Fruit fly (Drosophila melanogaster) whole organism, embryonic: ENCODE data around the gene CG9682.

Experiments used
- Atf-2 ChIP-seq: fragments of 200-800 bp; sonication (Bioruptor generic); optimal IDR thresholded peaks from 2 replicates; lab custom pipeline; 2016; ENCODE audit warnings: missing biosample characterization, missing genetic modification characterization
- Bdp1 ChIP-seq: fragments of 200-800 bp; sonication (Bioruptor generic); optimal IDR thresholded peaks from 3 replicates; lab custom pipeline; 2016; ENCODE audit warnings: missing biosample characterization, missing genetic modification characterization
- CG12942 ChIP-seq: fragments of 200-800 bp; sonication (Bioruptor generic); optimal IDR thresholded peaks from 3 replicates; lab custom pipeline; 2016; ENCODE audit warnings: missing biosample characterization, missing genetic modification characterization
- CG17385 ChIP-seq: fragments of 200-800 bp; sonication (Bioruptor generic); optimal IDR thresholded peaks from 3 replicates; lab custom pipeline; 2018; ENCODE audit warnings: missing biosample characterization, mild to moderate bottlenecking, missing genetic modification characterization
- CG31224 ChIP-seq: fragments of 200-800 bp; sonication (Bioruptor generic); IDR thresholded peaks from 2 replicates; pipeline ENCODE4 v1.3.6; 2022; ENCODE audit warnings: missing biosample characterization, missing genetic modification characterization
- CG3838 ChIP-seq: fragments of 200-800 bp; sonication (Bioruptor generic); optimal IDR thresholded peaks from 3 replicates; lab custom pipeline; 2016; ENCODE audit warnings: missing biosample characterization, missing genetic modification characterization
- CG4730 ChIP-seq: fragments of 200-800 bp; sonication (Bioruptor generic); IDR thresholded peaks from 2 replicates; pipeline ENCODE4 v1.3.6; 2022; ENCODE audit warnings: missing biosample characterization, missing genetic modification characterization
- CG6791 ChIP-seq: fragments of 200-800 bp; sonication (Bioruptor generic); IDR thresholded peaks from 3 replicates; pipeline ENCODE4 v1.3.6; 2022; ENCODE audit warnings: missing biosample characterization, missing genetic modification characterization; ENCODE audit not compliant: partially characterized antibody
- CG6813 ChIP-seq: fragments of 200-800 bp; sonication (Bioruptor generic); optimal IDR thresholded peaks from 2 replicates; lab custom pipeline; 2017; ENCODE audit warnings: missing biosample characterization, missing genetic modification characterization, mild to moderate bottlenecking, moderate library complexity, missing genetic modification reagents
- CG7928 ChIP-seq: fragments of 200-800 bp; sonication (Bioruptor generic); optimal IDR thresholded peaks from 2 replicates; lab custom pipeline; 2017; ENCODE audit warnings: missing biosample characterization, mild to moderate bottlenecking, missing genetic modification characterization
- CG8281 ChIP-seq: fragments of 200-800 bp; sonication (Bioruptor generic); optimal IDR thresholded peaks from 2 replicates; lab custom pipeline; 2018; ENCODE audit warnings: missing biosample characterization, mild to moderate bottlenecking, missing genetic modification characterization, moderate library complexity
- CG8388 ChIP-seq: fragments of 200-800 bp; sonication (Bioruptor generic); optimal IDR thresholded peaks from 2 replicates; lab custom pipeline; 2019; ENCODE audit warnings: missing biosample characterization, mild to moderate bottlenecking, missing genetic modification characterization, moderate library complexity
- CG9437 ChIP-seq: fragments of 200-800 bp; sonication (Bioruptor generic); optimal IDR thresholded peaks from 2 replicates; lab custom pipeline; 2018; ENCODE audit warnings: missing biosample characterization, mild to moderate bottlenecking, missing genetic modification characterization
- CG9876 ChIP-seq: fragments of 200-800 bp; sonication (Bioruptor generic); optimal IDR thresholded peaks from 2 replicates; lab custom pipeline; 2016; ENCODE audit warnings: missing biosample characterization, missing genetic modification characterization
- CG9932 ChIP-seq: fragments of 200-800 bp; sonication (Bioruptor generic); IDR thresholded peaks from 2 replicates; pipeline ENCODE4 v1.3.6; 2022; ENCODE audit warnings: missing biosample characterization, missing genetic modification characterization
- D19A ChIP-seq: fragments of 200-800 bp; optimal IDR thresholded peaks from 3 replicates; lab custom pipeline; 2019; ENCODE audit warnings: missing biosample characterization, mild to moderate bottlenecking, missing genetic modification characterization, moderate library complexity
- Doc2 ChIP-seq: fragments of 200-800 bp; sonication (Bioruptor generic); IDR thresholded peaks from 2 replicates; pipeline ENCODE4 v1.3.6; 2022; ENCODE audit warnings: missing biosample characterization, missing genetic modification characterization
- Gsc ChIP-seq: fragments of 200-800 bp; sonication (Bioruptor generic); IDR thresholded peaks from 2 replicates; pipeline ENCODE4 v1.3.6; 2022; ENCODE audit warnings: missing biosample characterization, missing genetic modification characterization
- Gug ChIP-seq: fragments of 200-800 bp; sonication (Bioruptor generic); IDR thresholded peaks from 4 replicates; pipeline ENCODE4 v1.3.6; 2022; ENCODE audit warnings: missing biosample characterization, missing genetic modification characterization
- HLHmδ ChIP-seq: fragments of 200-800 bp; sonication (Bioruptor generic); optimal IDR thresholded peaks from 2 replicates; lab custom pipeline; 2018; ENCODE audit warnings: missing biosample characterization, mild to moderate bottlenecking, missing genetic modification characterization, moderate library complexity
- HmgD ChIP-seq: fragments of 200-800 bp; sonication (Bioruptor generic); optimal IDR thresholded peaks from 3 replicates; lab custom pipeline; 2016; ENCODE audit warnings: missing biosample characterization, missing genetic modification characterization
- Hr78 ChIP-seq, 2 experiments: fragments of 200-800 bp in 1 of 2; fragments of >200 bp in 1 of 2; sonication (Bioruptor generic) in 1 of 2; optimal IDR thresholded peaks; 2 replicates each; lab custom pipeline; 2017 to 2019; ENCODE audit warnings: missing biosample characterization in 2 of 2, missing genetic modification characterization in 2 of 2, mild to moderate bottlenecking in 1 of 2, moderate library complexity in 1 of 2
- Lim3 ChIP-seq: fragments of 200-800 bp; sonication (Bioruptor generic); IDR thresholded peaks from 2 replicates; pipeline ENCODE4 v1.3.6; 2022; ENCODE audit warnings: missing biosample characterization, missing genetic modification characterization
- MBD-R2 ChIP-seq: fragments of 200-800 bp; sonication (Bioruptor generic); IDR thresholded peaks from 2 replicates; pipeline ENCODE4 v1.3.6; 2022; ENCODE audit warnings: missing biosample characterization, missing genetic modification characterization
- MESR4 ChIP-seq: fragments of 200-800 bp; sonication (Bioruptor generic); optimal IDR thresholded peaks from 2 replicates; lab custom pipeline; 2018; ENCODE audit warnings: missing biosample characterization, mild to moderate bottlenecking, missing genetic modification characterization, moderate library complexity
- Myb ChIP-seq: fragments of 200-800 bp; sonication (Bioruptor generic); optimal IDR thresholded peaks from 2 replicates; lab custom pipeline; 2016; ENCODE audit warnings: missing biosample characterization, missing genetic modification characterization
- PHDP ChIP-seq: fragments of 200-800 bp; sonication (Bioruptor generic); optimal IDR thresholded peaks from 3 replicates; lab custom pipeline; 2018; ENCODE audit warnings: missing biosample characterization, mild to moderate bottlenecking, missing genetic modification characterization, moderate library complexity
- Spps ChIP-seq: fragments of 200-800 bp; sonication (Bioruptor generic); optimal IDR thresholded peaks from 2 replicates; lab custom pipeline; 2018; ENCODE audit warnings: missing biosample characterization, mild to moderate bottlenecking, missing genetic modification characterization
- Ssrp ChIP-seq: fragments of 200-800 bp; sonication (Bioruptor generic); optimal IDR thresholded peaks from 2 replicates; lab custom pipeline; 2018; ENCODE audit warnings: missing biosample characterization, mild to moderate bottlenecking, missing genetic modification characterization, moderate library complexity
- Usf ChIP-seq: fragments of 200-800 bp; sonication (Bioruptor generic); optimal IDR thresholded peaks from 2 replicates; lab custom pipeline; 2017; ENCODE audit warnings: missing genotype, missing biosample characterization, missing genetic modification characterization
- Xbp1 ChIP-seq: fragments of 200-800 bp; sonication (Bioruptor generic); optimal IDR thresholded peaks from 3 replicates; lab custom pipeline; 2016; ENCODE audit warnings: missing biosample characterization, mild to moderate bottlenecking, missing genetic modification characterization
- YL-1 ChIP-seq: fragments of 200-800 bp; sonication (Bioruptor generic); optimal IDR thresholded peaks from 3 replicates; lab custom pipeline; 2017; ENCODE audit warnings: missing biosample characterization, mild to moderate bottlenecking, missing genetic modification characterization
- ash1 ChIP-seq: fragments of 200-800 bp; sonication (Bioruptor generic); optimal IDR thresholded peaks from 2 replicates; lab custom pipeline; 2018; ENCODE audit warnings: missing biosample characterization, mild to moderate bottlenecking, missing genetic modification characterization
- ci ChIP-seq: fragments of 200-800 bp; sonication (Bioruptor generic); IDR thresholded peaks from 3 replicates; pipeline ENCODE4 v1.3.6; 2022; ENCODE audit warnings: missing biosample characterization, missing genetic modification characterization
- crc ChIP-seq: fragments of 200-800 bp; sonication (Bioruptor generic); optimal IDR thresholded peaks from 2 replicates; lab custom pipeline; 2016; ENCODE audit warnings: missing biosample characterization, missing genetic modification characterization
- ewg ChIP-seq: fragments of 200-800 bp; sonication (Bioruptor generic); optimal IDR thresholded peaks from 3 replicates; lab custom pipeline; 2017; ENCODE audit warnings: mild to moderate bottlenecking, missing biosample characterization, missing genetic modification reagents, missing genetic modification characterization
- gcm ChIP-seq: fragments of 200-800 bp; sonication (Bioruptor generic); optimal IDR thresholded peaks from 2 replicates; lab custom pipeline; 2019; ENCODE audit warnings: missing biosample characterization, mild to moderate bottlenecking, missing genetic modification characterization, moderate library complexity
- grau ChIP-seq: fragments of 200-800 bp; optimal IDR thresholded peaks from 3 replicates; lab custom pipeline; 2019; ENCODE audit warnings: missing biosample characterization, mild to moderate bottlenecking, missing genetic modification characterization, moderate library complexity
- hbn ChIP-seq: fragments of 200-800 bp; sonication (Bioruptor generic); IDR thresholded peaks from 2 replicates; pipeline ENCODE4 v1.3.6; 2022; ENCODE audit warnings: missing biosample characterization, missing genetic modification characterization; ENCODE audit not compliant: partially characterized antibody
- hth ChIP-seq: fragments of >200 bp; optimal IDR thresholded peaks from 2 replicates; lab custom pipeline; 2017; ENCODE audit warnings: inconsistent platforms
- knrl ChIP-seq: fragments of 200-800 bp; sonication (Bioruptor generic); IDR thresholded peaks from 3 replicates; pipeline ENCODE4 v1.3.6; 2022; ENCODE audit warnings: missing biosample characterization, missing genetic modification characterization; ENCODE audit not compliant: partially characterized antibody
- lmd ChIP-seq: fragments of 200-800 bp; sonication (Bioruptor generic); IDR thresholded peaks from 2 replicates; pipeline ENCODE4 v1.3.6; 2022; ENCODE audit warnings: missing biosample characterization, missing genetic modification characterization
- otp ChIP-seq: fragments of 200-800 bp; sonication (Bioruptor generic); IDR thresholded peaks from 3 replicates; pipeline ENCODE4, ENCODE4 v1.3.6; 2022; ENCODE audit warnings: missing biosample characterization, missing genetic modification characterization
- pnt ChIP-seq: fragments of 200-800 bp; sonication (Bioruptor generic); optimal IDR thresholded peaks from 3 replicates; lab custom pipeline; 2016; ENCODE audit warnings: missing biosample characterization, missing genetic modification characterization
- sens-2 ChIP-seq: fragments of 200-800 bp; sonication (Bioruptor generic); IDR thresholded peaks from 2 replicates; pipeline ENCODE4 v1.3.6; 2022; ENCODE audit warnings: missing biosample characterization, missing genetic modification characterization
- slou ChIP-seq: fragments of 200-800 bp; sonication (Bioruptor generic); optimal IDR thresholded peaks from 3 replicates; lab custom pipeline; 2016; ENCODE audit warnings: missing biosample characterization, missing genetic modification characterization
- tup ChIP-seq: fragments of 200-800 bp; sonication (Bioruptor generic); optimal IDR thresholded peaks from 2 replicates; lab custom pipeline; 2016; ENCODE audit warnings: missing biosample characterization, mild to moderate bottlenecking, missing genetic modification characterization, moderate library complexity
- vnd ChIP-seq: fragments of 200-800 bp; sonication (Bioruptor generic); IDR thresholded peaks from 3 replicates; pipeline ENCODE4 v1.3.6; 2022; ENCODE audit warnings: missing biosample characterization, missing genetic modification characterization; ENCODE audit not compliant: partially characterized antibody
- wor ChIP-seq: fragments of 200-800 bp; sonication (Bioruptor generic); IDR thresholded peaks from 2 replicates; pipeline ENCODE4 v1.3.6; 2022; ENCODE audit warnings: missing biosample characterization, missing genetic modification characterization

Gene CG9682

DNA sequence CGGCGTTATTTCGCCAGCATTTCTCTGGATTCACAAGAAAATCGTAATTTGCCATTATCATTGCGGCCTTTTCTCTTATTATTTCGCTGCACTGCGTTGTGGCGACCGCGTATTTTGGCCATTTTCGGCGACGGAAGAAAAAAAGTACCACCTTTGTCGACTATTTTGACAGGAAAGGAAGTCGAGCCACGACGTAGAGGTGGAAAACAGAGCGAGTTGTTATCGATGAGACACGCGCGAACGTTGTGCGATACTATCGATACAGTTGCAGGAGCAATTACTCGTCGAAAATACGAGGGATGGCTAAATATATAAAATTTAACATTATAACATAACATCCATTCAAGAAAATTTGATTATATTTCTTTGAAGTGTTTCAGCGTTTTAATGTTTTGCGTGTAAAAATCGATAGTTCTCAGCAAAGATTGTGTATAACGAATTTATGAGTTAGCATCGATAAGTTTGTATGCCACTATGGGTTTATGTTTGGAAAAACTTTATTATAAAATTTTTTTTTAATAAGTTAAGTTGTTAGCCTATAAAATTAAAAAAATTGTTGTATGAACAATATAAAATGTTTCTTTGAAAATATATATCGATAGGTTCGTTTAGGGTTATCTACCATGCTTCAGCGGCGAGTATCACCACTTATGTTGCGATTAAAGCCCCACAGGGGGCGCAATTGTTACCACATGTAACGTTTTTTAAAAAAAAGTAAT lies 41.8 kb upstream of the CG9682 start, which contains the start of gene RpS7 (continued):
- no peak for TF ChIP-seq tup (GFP tag; lab: Kevin White, UChicago)
- peak; percentile 31 for TF ChIP-seq D19A (tag; lab: Kevin White, UChicago)
- peak; percentile 89 for TF ChIP-seq hbn
- peak; percentile 83 for TF ChIP-seq CG17385 (GFP tag; lab: Kevin White, UChicago)
- TF ChIP-seq Usf (GFP tag; lab: Kevin White, UChicago), result peak; percentile 37
- peak; percentile 25; the same call in 1 of the 2 replicates for TF ChIP-seq MBD-R2 (GFP tag; lab: Robert Waterston, UW)
- peak; percentile 37 for TF ChIP-seq Xbp1 (GFP tag; lab: Kevin White, UChicago)
- no peak for TF ChIP-seq pnt (GFP tag; lab: Kevin White, UChicago)
- no peak for TF ChIP-seq hth (lab: Kevin White, UChicago)
- TF ChIP-seq MESR4 (GFP tag; lab: Kevin White, UChicago), result peak; percentile 97
- TF ChIP-seq crc (GFP tag; lab: Kevin White, UChicago), result peak; percentile 30
- TF ChIP-seq PHDP (tag; lab: Kevin White, UChicago), result peak; percentile 75
- peak; percentile 99 for TF ChIP-seq vnd (GFP tag; lab: Robert Waterston, UW)
- TF ChIP-seq CG8388 (GFP tag; lab: Kevin White, UChicago), result peak; percentile 86
- peak; percentile 42 for TF ChIP-seq ash1
- TF ChIP-seq otp (GFP tag; lab: Robert Waterston, UW), result peak; percentile 83; the same call in 2 of the 3 replicates
- TF ChIP-seq CG9932 (GFP tag; lab: Robert Waterston, UW), result peak; percentile 86
- peak; percentile 96 for TF ChIP-seq HLHmδ (GFP tag; lab: Kevin White, UChicago)
- peak; percentile 81 for TF ChIP-seq CG6813 (GFP tag; lab: Kevin White, UChicago)
- TF ChIP-seq CG7928 (GFP tag; lab: Kevin White, UChicago), result no peak
- TF ChIP-seq slou (GFP tag; lab: Kevin White, UChicago), result peak; percentile 23
- no peak for TF ChIP-seq Ssrp (tag; lab: Kevin White, UChicago)
- TF ChIP-seq Atf-2 (GFP tag; lab: Kevin White, UChicago), result peak; percentile 7
- peak; percentile 93 for TF ChIP-seq ci (GFP tag; lab: Robert Waterston, UW)
- peak; percentile 1 for TF ChIP-seq ewg (GFP tag; lab: Kevin White, UChicago)
- peak; percentile 52 for TF ChIP-seq grau (tag; lab: Kevin White, UChicago)
- TF ChIP-seq CG3838, result peak; percentile 1
- peak; percentile 99 for TF ChIP-seq knrl (GFP tag; lab: Robert Waterston, UW)
- TF ChIP-seq Gsc (GFP tag; lab: Robert Waterston, UW), result no peak
- peak; percentile 72; the same call in 3 of the 4 replicates for TF ChIP-seq Gug (GFP tag; lab: Robert Waterston, UW)
- peak; percentile 81 for TF ChIP-seq sens-2 (GFP tag; lab: Robert Waterston, UW)
- no peak for TF ChIP-seq HmgD
- TF ChIP-seq gcm (GFP tag; lab: Kevin White, UChicago), result peak; percentile 74
- TF ChIP-seq YL-1, result peak; percentile 83
- TF ChIP-seq Hr78 (GFP tag; optimal IDR thresholded peaks at IDR 0.05; lab: Kevin White, UChicago), result peak in 1 of 2 experiments; percentile 12
- TF ChIP-seq Lim3 (GFP tag; lab: Robert Waterston, UW), result no peak
- TF ChIP-seq Spps (tag; lab: Kevin White, UChicago), result peak; percentile 52
- no peak for TF ChIP-seq Doc2
- TF ChIP-seq CG9876, result peak; percentile 38
- peak; percentile 94 for TF ChIP-seq CG6791 (GFP tag; lab: Robert Waterston, UW)
- peak; percentile 79 for TF ChIP-seq CG9437 (GFP tag; lab: Kevin White, UChicago)
- TF ChIP-seq Bdp1, result peak; percentile 53
- TF ChIP-seq Myb (GFP tag; lab: Kevin White, UChicago), result peak; percentile 89
- TF ChIP-seq CG8281 (tag; lab: Kevin White, UChicago), result peak; percentile 27
- TF ChIP-seq CG31224 (GFP tag; lab: Robert Waterston, UW), result peak; percentile 73
- TF ChIP-seq CG4730 (GFP tag; lab: Robert Waterston, UW), result peak; percentile 51; the same call in 1 of the 2 replicates
- TF ChIP-seq wor (GFP tag; lab: Robert Waterston, UW), result peak; percentile 29; the same call in 1 of the 2 replicates
- TF ChIP-seq CG12942 (GFP tag; lab: Kevin White, UChicago), result peak; percentile 2
- peak; percentile 55 for TF ChIP-seq lmd (GFP tag; lab: Robert Waterston, UW)
